Fruit fly (Drosophila melanogaster) whole organism, prepupa: Measurements from ENCODE around the gene Sgp.

Source experiments
- Blimp-1 ChIP-seq: fragments of 200-800 bp; sonication (Bioruptor generic); optimal IDR thresholded peaks from 3 replicates; lab custom pipeline; 2017; ENCODE audit warnings: missing biosample characterization, missing genetic modification characterization, mild to moderate bottlenecking, moderate library complexity, missing genetic modification reagents
- CG10631 ChIP-seq: fragments of 200-800 bp; sonication (Bioruptor generic); optimal IDR thresholded peaks from 2 replicates; lab custom pipeline; 2016; ENCODE audit warnings: missing biosample characterization, missing genetic modification characterization
- CG11294 ChIP-seq: fragments of 200-800 bp; sonication (Bioruptor generic); IDR thresholded peaks from 2 replicates; pipeline ENCODE4 v1.3.6; 2022; ENCODE audit warnings: missing biosample characterization, missing genetic modification characterization
- CG11902 ChIP-seq: fragments of 200-800 bp; sonication (Bioruptor generic); optimal IDR thresholded peaks from 3 replicates; lab custom pipeline; 2016; ENCODE audit warnings: missing biosample characterization, missing genetic modification characterization
- CG34406 ChIP-seq: fragments of 200-800 bp; sonication (Bioruptor generic); optimal IDR thresholded peaks from 3 replicates; lab custom pipeline; 2016; ENCODE audit warnings: missing biosample characterization, missing genetic modification characterization
- CG3919 ChIP-seq: fragments of 200-800 bp; sonication (Bioruptor generic); optimal IDR thresholded peaks from 3 replicates; lab custom pipeline; 2016; ENCODE audit warnings: missing biosample characterization, missing genetic modification characterization
- CG4318 ChIP-seq: fragments of 200-800 bp; sonication (Bioruptor generic); optimal IDR thresholded peaks from 3 replicates; lab custom pipeline; 2017; ENCODE audit warnings: missing biosample characterization, mild to moderate bottlenecking, missing genetic modification characterization
- Eip75B ChIP-seq: fragments of 200-800 bp; sonication (Bioruptor generic); optimal IDR thresholded peaks from 3 replicates; lab custom pipeline; 2016; ENCODE audit warnings: missing biosample characterization, missing genetic modification characterization
- Ets96B ChIP-seq: fragments of 200-800 bp; optimal IDR thresholded peaks from 2 replicates; lab custom pipeline; 2019; ENCODE audit warnings: missing biosample characterization, mild to moderate bottlenecking, missing genetic modification characterization, moderate library complexity
- Met ChIP-seq: fragments of 200-800 bp; sonication (Bioruptor generic); optimal IDR thresholded peaks from 3 replicates; lab custom pipeline; 2016; ENCODE audit warnings: missing biosample characterization, missing genetic modification characterization
- pdm3 ChIP-seq: fragments of 200-800 bp; sonication (Bioruptor generic); optimal IDR thresholded peaks from 3 replicates; lab custom pipeline; 2016; ENCODE audit warnings: missing biosample characterization, missing genetic modification characterization
- salr ChIP-seq, 2 experiments: fragments of 200-800 bp; sonication (Bioruptor generic); optimal IDR thresholded peaks; 3 replicates each; lab custom pipeline; 2016 to 2018; ENCODE audit warnings: missing biosample characterization in 2 of 2, missing genetic modification characterization in 2 of 2, mild to moderate bottlenecking in 1 of 2
- spab ChIP-seq: fragments of 200-800 bp; sonication (Bioruptor generic); optimal IDR thresholded peaks from 2 replicates; lab custom pipeline; 2017; ENCODE audit warnings: missing biosample characterization, mild to moderate bottlenecking, missing genetic modification characterization, missing genetic modification reagents

- TF ChIP-seq Ets96B (tag; lab: Kevin White, UChicago) (no peak), Eip75B (GFP tag; lab: Kevin White, UChicago) (no peak), CG3919 (GFP tag; lab: Kevin White, UChicago) (no peak), pdm3 (GFP tag; lab: Kevin White, UChicago) (no peak), CG34406 (GFP tag; lab: Kevin White, UChicago) (no peak), CG11902 (GFP tag; lab: Kevin White, UChicago) (no peak), CG10631 (GFP tag; lab: Kevin White, UChicago) (no peak), spab (GFP tag; lab: Kevin White, UChicago) (no peak), salr (GFP tag; optimal IDR thresholded peaks at IDR 0.05; lab: Kevin White, UChicago) (no peak), Met (no peak), CG11294 (GFP tag; lab: Robert Waterston, UW) (no peak), Blimp-1 (GFP tag; lab: Kevin White, UChicago) (no peak), CG4318 (GFP tag; lab: Kevin White, UChicago) (no peak)
Measured at dm6 chr2L:8538449-8539050, 19.1 kb downstream of the Sgp start.
